Worm (Caenorhabditis elegans): Measurements from ENCODE around the gene B0238.15.

DNA sequence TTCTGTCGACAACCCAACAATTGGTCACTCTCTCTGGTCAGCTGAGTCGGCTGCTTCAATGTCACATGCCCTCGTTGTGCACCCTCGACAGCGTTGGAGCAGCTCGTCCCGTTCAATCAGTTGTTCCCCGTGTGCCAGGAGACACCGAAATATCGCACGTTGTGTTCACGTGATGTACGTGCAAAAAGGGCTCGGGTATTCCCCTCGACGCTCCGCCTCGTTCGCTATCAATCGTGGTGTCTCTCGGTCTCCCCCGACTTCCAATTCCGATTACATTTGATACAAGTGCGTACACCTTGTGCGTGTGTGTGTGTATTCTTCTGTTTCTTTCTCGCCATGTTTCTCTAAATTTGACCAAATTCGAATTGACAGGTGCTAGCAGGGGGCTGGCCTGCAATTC, 31.5 kb downstream of the B0238.15 start:
- TF ChIP-seq pha-4 (tag; optimal IDR thresholded peaks at IDR 0.05) (peak; percentile 61), fos-1 (tag; optimal IDR thresholded peaks at IDR 0.05) (no peak)

Data from whole organism, L3 larva.